Fruit fly (Drosophila melanogaster) whole organism, prepupa: ENCODE data around the gene CG14106.

ENCODE experiments used
- Blimp-1 ChIP-seq: fragments of 200-800 bp; sonication (Bioruptor generic); optimal IDR thresholded peaks from 3 replicates; lab custom pipeline; 2017; ENCODE audit warnings: missing biosample characterization, missing genetic modification characterization, mild to moderate bottlenecking, moderate library complexity, missing genetic modification reagents
- CG10631 ChIP-seq: fragments of 200-800 bp; sonication (Bioruptor generic); optimal IDR thresholded peaks from 2 replicates; lab custom pipeline; 2016; ENCODE audit warnings: missing biosample characterization, missing genetic modification characterization
- CG10669 ChIP-seq: fragments of 200-800 bp; sonication (Bioruptor generic); optimal IDR thresholded peaks from 3 replicates; lab custom pipeline; 2018; ENCODE audit warnings: missing biosample characterization, mild to moderate bottlenecking, missing genetic modification characterization, moderate library complexity
- CG11294 ChIP-seq: fragments of 200-800 bp; sonication (Bioruptor generic); IDR thresholded peaks from 2 replicates; pipeline ENCODE4 v1.3.6; 2022; ENCODE audit warnings: missing biosample characterization, missing genetic modification characterization
- CG11762 ChIP-seq: fragments of 200-800 bp; sonication (Bioruptor generic); optimal IDR thresholded peaks from 3 replicates; lab custom pipeline; 2016; ENCODE audit warnings: missing biosample characterization, missing genetic modification characterization; ENCODE audit not compliant: insufficient read depth
- CG1621 ChIP-seq: fragments of 200-800 bp; sonication (Bioruptor generic); optimal IDR thresholded peaks from 3 replicates; lab custom pipeline; 2018; ENCODE audit warnings: missing biosample characterization, mild to moderate bottlenecking, missing genetic modification characterization
- CG16779 ChIP-seq: fragments of 200-800 bp; sonication (Bioruptor generic); optimal IDR thresholded peaks from 3 replicates; lab custom pipeline; 2017; ENCODE audit warnings: missing biosample characterization, mild to moderate bottlenecking, missing genetic modification characterization
- CG31627 ChIP-seq: fragments of 200-800 bp; sonication (Bioruptor generic); optimal IDR thresholded peaks from 3 replicates; lab custom pipeline; 2016; ENCODE audit warnings: missing biosample characterization, missing genetic modification characterization
- CG32006 ChIP-seq: fragments of 200-800 bp; sonication (Bioruptor generic); optimal IDR thresholded peaks from 3 replicates; lab custom pipeline; 2017; ENCODE audit warnings: missing biosample characterization, mild to moderate bottlenecking, missing genetic modification characterization
- CG34406 ChIP-seq: fragments of 200-800 bp; sonication (Bioruptor generic); optimal IDR thresholded peaks from 3 replicates; lab custom pipeline; 2016; ENCODE audit warnings: missing biosample characterization, missing genetic modification characterization
- CG3919 ChIP-seq: fragments of 200-800 bp; sonication (Bioruptor generic); optimal IDR thresholded peaks from 3 replicates; lab custom pipeline; 2016; ENCODE audit warnings: missing biosample characterization, missing genetic modification characterization
- CG6163 ChIP-seq: fragments of 200-800 bp; sonication (Bioruptor generic); IDR thresholded peaks from 3 replicates; pipeline ENCODE4 v1.3.6; 2022; ENCODE audit warnings: missing biosample characterization, missing genetic modification characterization
- CG6276 ChIP-seq: fragments of 200-800 bp; sonication (Bioruptor generic); optimal IDR thresholded peaks from 2 replicates; lab custom pipeline; 2017; ENCODE audit warnings: missing biosample characterization, mild to moderate bottlenecking, missing genetic modification characterization
- CG6792 ChIP-seq: fragments of 200-800 bp; sonication (Bioruptor generic); optimal IDR thresholded peaks from 3 replicates; lab custom pipeline; 2016; ENCODE audit warnings: missing biosample characterization, missing genetic modification characterization
- CG6808 ChIP-seq: fragments of 200-800 bp; sonication (Bioruptor generic); optimal IDR thresholded peaks from 3 replicates; lab custom pipeline; 2017; ENCODE audit warnings: missing biosample characterization, missing genetic modification characterization, mild to moderate bottlenecking, moderate library complexity, missing genetic modification reagents
- CG6854 ChIP-seq: fragments of 200-800 bp; sonication (Bioruptor generic); optimal IDR thresholded peaks from 2 replicates; lab custom pipeline; 2017; ENCODE audit warnings: missing biosample characterization, mild to moderate bottlenecking, missing genetic modification characterization
- CG8119 ChIP-seq: fragments of 200-800 bp; sonication (Bioruptor generic); IDR thresholded peaks from 3 replicates; pipeline ENCODE4 v1.3.6; 2022; ENCODE audit warnings: missing biosample characterization, missing genetic modification characterization
- CG9139 ChIP-seq: fragments of 200-800 bp; sonication (Bioruptor generic); optimal IDR thresholded peaks from 3 replicates; lab custom pipeline; 2017; ENCODE audit warnings: missing biosample characterization, mild to moderate bottlenecking, missing genetic modification characterization
- Eip78C ChIP-seq: fragments of 200-800 bp; sonication (Bioruptor generic); peaks from one replicate; lab custom pipeline; 2016; ENCODE audit warnings: missing biosample characterization, missing genetic modification characterization
- Eip93F ChIP-seq: fragments of 200-800 bp; sonication (Bioruptor generic); optimal IDR thresholded peaks from 2 replicates; lab custom pipeline; 2016; ENCODE audit warnings: missing biosample characterization, mild to moderate bottlenecking, missing genetic modification characterization
- Ets21C ChIP-seq: fragments of 200-800 bp; sonication (Bioruptor generic); optimal IDR thresholded peaks from 3 replicates; lab custom pipeline; 2016; ENCODE audit warnings: missing biosample characterization, missing genetic modification characterization
- Ets96B ChIP-seq: fragments of 200-800 bp; optimal IDR thresholded peaks from 2 replicates; lab custom pipeline; 2019; ENCODE audit warnings: missing biosample characterization, mild to moderate bottlenecking, missing genetic modification characterization, moderate library complexity
- Gug ChIP-seq: fragments of 200-800 bp; sonication (Bioruptor generic); IDR thresholded peaks from 2 replicates; pipeline ENCODE4 v1.3.6; 2022; ENCODE audit warnings: missing biosample characterization, missing genetic modification characterization
- Hr38 ChIP-seq: sonication (Bioruptor generic); optimal IDR thresholded peaks from 2 replicates; lab custom pipeline; 2016; ENCODE audit warnings: missing biosample characterization, missing genetic modification characterization
- Hr39 ChIP-seq: fragments of 200-800 bp; sonication (Bioruptor generic); optimal IDR thresholded peaks from 2 replicates; lab custom pipeline; 2016; ENCODE audit warnings: missing biosample characterization, missing genetic modification characterization
- Hr4 ChIP-seq: fragments of 200-800 bp; sonication (Bioruptor generic); optimal IDR thresholded peaks from 3 replicates; lab custom pipeline; 2016; ENCODE audit warnings: missing biosample characterization, missing genetic modification characterization
- Met ChIP-seq: fragments of 200-800 bp; sonication (Bioruptor generic); optimal IDR thresholded peaks from 3 replicates; lab custom pipeline; 2016; ENCODE audit warnings: missing biosample characterization, missing genetic modification characterization
- Smox ChIP-seq: fragments of 200-800 bp; sonication (Bioruptor generic); optimal IDR thresholded peaks from 3 replicates; lab custom pipeline; 2016; ENCODE audit warnings: missing biosample characterization, missing genetic modification characterization
- Sox102F ChIP-seq: fragments of 200-800 bp; sonication (Bioruptor generic); optimal IDR thresholded peaks from 2 replicates; lab custom pipeline; 2016; ENCODE audit warnings: missing biosample characterization, mild to moderate bottlenecking, missing genetic modification characterization
- Sox14 ChIP-seq: fragments of 200-800 bp; sonication (Bioruptor generic); optimal IDR thresholded peaks from 3 replicates; lab custom pipeline; 2016; ENCODE audit warnings: missing biosample characterization, missing genetic modification characterization
- Sox15 ChIP-seq: fragments of 200-800 bp; sonication (Bioruptor generic); optimal IDR thresholded peaks from 3 replicates; lab custom pipeline; 2016; ENCODE audit warnings: missing biosample characterization, missing genetic modification characterization
- achi ChIP-seq: fragments of 200-800 bp; sonication (Bioruptor generic); optimal IDR thresholded peaks from 3 replicates; lab custom pipeline; 2016; ENCODE audit warnings: missing biosample characterization, missing genetic modification characterization
- acj6 ChIP-seq: fragments of 200-800 bp; sonication (Bioruptor generic); optimal IDR thresholded peaks from 3 replicates; lab custom pipeline; 2016; ENCODE audit warnings: missing biosample characterization, missing genetic modification characterization
- cyc ChIP-seq: fragments of 200-800 bp; sonication (Bioruptor generic); optimal IDR thresholded peaks from 3 replicates; lab custom pipeline; 2016; ENCODE audit warnings: missing biosample characterization, missing genetic modification characterization
- dac ChIP-seq: fragments of 200-800 bp; sonication (Bioruptor generic); optimal IDR thresholded peaks from 2 replicates; lab custom pipeline; 2017; ENCODE audit warnings: missing biosample characterization, mild to moderate bottlenecking, missing genetic modification characterization
- dsx ChIP-seq: fragments of 200-800 bp; optimal IDR thresholded peaks from 3 replicates; lab custom pipeline; 2019; ENCODE audit warnings: missing biosample characterization, mild to moderate bottlenecking, missing genetic modification characterization, moderate library complexity; ENCODE audit not compliant: poor library complexity, severe bottlenecking
- eg ChIP-seq: fragments of 200-800 bp; sonication (Bioruptor generic); IDR thresholded peaks from 3 replicates; pipeline ENCODE4 v1.3.6; 2022; ENCODE audit warnings: missing biosample characterization, missing genetic modification characterization
- esn ChIP-seq: fragments of 200-800 bp; sonication (Bioruptor generic); optimal IDR thresholded peaks from 2 replicates; lab custom pipeline; 2016; ENCODE audit warnings: missing biosample characterization, mild to moderate bottlenecking, missing genetic modification characterization, moderate library complexity
- fd85E ChIP-seq: fragments of 200-800 bp; sonication (Bioruptor generic); optimal IDR thresholded peaks from 3 replicates; lab custom pipeline; 2016; ENCODE audit warnings: missing biosample characterization, missing genetic modification characterization
- fkh ChIP-seq: fragments of 200-800 bp; sonication (Bioruptor generic); optimal IDR thresholded peaks from 3 replicates; lab custom pipeline; 2017; ENCODE audit warnings: missing biosample characterization, mild to moderate bottlenecking, missing genetic modification characterization, moderate library complexity
- lz ChIP-seq: fragments of 200-800 bp; sonication (Bioruptor generic); optimal IDR thresholded peaks from 3 replicates; lab custom pipeline; 2016; ENCODE audit warnings: missing biosample characterization, missing genetic modification characterization
- net ChIP-seq: fragments of 200-800 bp; sonication (Bioruptor generic); optimal IDR thresholded peaks from 3 replicates; lab custom pipeline; 2016; ENCODE audit warnings: missing biosample characterization, missing genetic modification characterization
- pdm3 ChIP-seq: fragments of 200-800 bp; sonication (Bioruptor generic); optimal IDR thresholded peaks from 3 replicates; lab custom pipeline; 2016; ENCODE audit warnings: missing biosample characterization, missing genetic modification characterization
- salr ChIP-seq, 2 experiments: fragments of 200-800 bp; sonication (Bioruptor generic); optimal IDR thresholded peaks; 3 replicates each; lab custom pipeline; 2016 to 2018; ENCODE audit warnings: missing biosample characterization in 2 of 2, missing genetic modification characterization in 2 of 2, mild to moderate bottlenecking in 1 of 2
- spab ChIP-seq: fragments of 200-800 bp; sonication (Bioruptor generic); optimal IDR thresholded peaks from 2 replicates; lab custom pipeline; 2017; ENCODE audit warnings: missing biosample characterization, mild to moderate bottlenecking, missing genetic modification characterization, missing genetic modification reagents
- ss ChIP-seq, 2 experiments: fragments of 200-800 bp; sonication (Bioruptor generic); optimal IDR thresholded peaks; 2 replicates in 1 of 2; 3 replicates in 1 of 2; lab custom pipeline; 2017 to 2018; ENCODE audit warnings: mild to moderate bottlenecking in 2 of 2, missing biosample characterization in 2 of 2, missing genetic modification characterization in 2 of 2, moderate library complexity in 1 of 2
- svp ChIP-seq: fragments of 200-800 bp; sonication (Bioruptor generic); peaks from one replicate; lab custom pipeline; 2016; ENCODE audit warnings: missing biosample characterization, missing genetic modification characterization
- vri ChIP-seq: fragments of 200-800 bp; sonication (Bioruptor generic); optimal IDR thresholded peaks from 3 replicates; lab custom pipeline; 2016; ENCODE audit warnings: missing biosample characterization, mild to moderate bottlenecking, missing genetic modification characterization

The CG14106 gene

dm6 chr3L:13410999-13411398 lies 14.5 kb downstream of the CG14106 start:
- TF ChIP-seq Eip78C (GFP tag; lab: Kevin White, UChicago) (peak; percentile 17), esn (GFP tag; lab: Kevin White, UChicago) (peak; percentile 51), pdm3 (GFP tag; lab: Kevin White, UChicago) (no peak), net (GFP tag; lab: Kevin White, UChicago) (no peak), CG11762 (GFP tag; lab: Kevin White, UChicago) (no peak), fd85E (GFP tag; lab: Kevin White, UChicago) (no peak), fkh (GFP tag; lab: Kevin White, UChicago) (no peak), svp (GFP tag; lab: Kevin White, UChicago) (no peak), CG6854 (GFP tag; lab: Kevin White, UChicago) (no peak), CG32006 (GFP tag; lab: Kevin White, UChicago) (no peak), CG10669 (no peak), CG31627 (GFP tag; lab: Kevin White, UChicago) (peak; percentile 53), lz (GFP tag; lab: Kevin White, UChicago) (peak; percentile 26), cyc (peak; percentile 37), Met (GFP tag; lab: Kevin White, UChicago) (peak; percentile 5), Hr39 (GFP tag; lab: Kevin White, UChicago) (peak; percentile 38), CG11294 (GFP tag; lab: Robert Waterston, UW) (no peak), salr (GFP tag; optimal IDR thresholded peaks at IDR 0.05; lab: Kevin White, UChicago) (no peak), vri (GFP tag; lab: Kevin White, UChicago) (no peak), CG10631 (peak; percentile 15), CG6163 (GFP tag; lab: Robert Waterston, UW) (no peak), CG16779 (tag; lab: Kevin White, UChicago) (no peak), Hr4 (no peak), CG6808 (GFP tag; lab: Kevin White, UChicago) (no peak), CG1621 (tag; lab: Kevin White, UChicago) (peak; percentile 100)

dm6 chr3L:13409809-13410521 lies 15.5 kb downstream of the CG14106 start:
- TF ChIP-seq esn (GFP tag; lab: Kevin White, UChicago) (peak; percentile 82), Eip93F (GFP tag; lab: Kevin White, UChicago) (no peak), Ets96B (tag; lab: Kevin White, UChicago) (peak; percentile 27), eg (GFP tag; lab: Robert Waterston, UW) (no peak), salr (GFP tag; optimal IDR thresholded peaks at IDR 0.05; lab: Kevin White, UChicago) (no peak), Hr38 (GFP tag; lab: Kevin White, UChicago) (no peak), acj6 (GFP tag; lab: Kevin White, UChicago) (peak; percentile 29), dac (GFP tag; lab: Kevin White, UChicago) (no peak), CG8119 (GFP tag; lab: Robert Waterston, UW) (no peak), CG6792 (GFP tag; lab: Kevin White, UChicago) (peak; percentile 36), ss (GFP tag; optimal IDR thresholded peaks at IDR 0.05; lab: Kevin White, UChicago) (peak; percentile 39 to 66), spab (peak; percentile 44), CG34406 (GFP tag; lab: Kevin White, UChicago) (peak; percentile 41), CG6808 (GFP tag; lab: Kevin White, UChicago) (peak; percentile 39), Smox (GFP tag; lab: Kevin White, UChicago) (peak; percentile 67), cyc (peak; percentile 48), Blimp-1 (peak; percentile 94), net (GFP tag; lab: Kevin White, UChicago) (peak; percentile 17), achi (GFP tag; lab: Kevin White, UChicago) (peak; percentile 15), lz (GFP tag; lab: Kevin White, UChicago) (peak; percentile 50), CG9139 (GFP tag; lab: Kevin White, UChicago) (no peak), Gug (GFP tag; lab: Robert Waterston, UW) (no peak), Sox14 (GFP tag; lab: Kevin White, UChicago) (peak; percentile 35), CG6854 (GFP tag; lab: Kevin White, UChicago) (peak; percentile 8), Sox15 (peak; percentile 7), CG3919 (GFP tag; lab: Kevin White, UChicago) (peak; percentile 50), dsx (no peak), CG31627 (GFP tag; lab: Kevin White, UChicago) (peak; percentile 66), Ets21C (GFP tag; lab: Kevin White, UChicago) (peak; percentile 14), CG11762 (GFP tag; lab: Kevin White, UChicago) (no peak), Sox102F (GFP tag; lab: Kevin White, UChicago) (peak; percentile 47), CG6163 (GFP tag; lab: Robert Waterston, UW) (no peak), CG6276 (GFP tag; lab: Kevin White, UChicago) (no peak)
